Comparison of ENCODE assay signal across 5 fruit fly cellular contexts in the genomic region with DNA sequence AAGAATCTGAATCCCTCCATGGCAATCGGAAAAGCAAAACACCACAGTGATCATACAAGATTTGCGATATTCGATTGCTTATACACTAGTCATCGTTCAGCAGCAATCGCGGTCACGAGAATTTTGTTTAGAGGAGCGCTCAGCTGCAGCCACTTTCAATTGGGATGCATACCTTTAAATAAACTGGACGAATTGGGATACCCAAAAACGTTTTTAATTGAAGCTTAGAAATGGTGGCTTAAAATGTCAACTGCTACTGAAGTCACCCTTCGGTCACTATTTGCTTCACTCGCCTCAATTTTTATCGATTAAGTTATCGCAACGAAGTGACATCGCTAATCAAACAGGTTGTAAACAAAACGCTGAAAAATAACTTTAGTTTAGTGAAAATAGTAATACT.
TF ChIP-seq lines count a peak whose summit lies in the region.

A gene (minus strand): TSS at position 53 of the 400 bp plus-strand sequence.
A gene (plus strand): TSS at position 302 of the 400 bp plus-strand sequence.

TF ChIP-seq in whole organism, adult, 20 proteins besides CTCF, POLR2A, EP300 and RAD21 (continued from another document):
- no peak for TF ChIP-seq cic (GFP tag; optimal IDR thresholded peaks at IDR 0.05; lab: Kevin White, UChicago)
- peak; percentile 34 for TF ChIP-seq CG14711 (tag; optimal IDR thresholded peaks at IDR 0.05; lab: Kevin White, UChicago)
- TF ChIP-seq pad (GFP tag; optimal IDR thresholded peaks at IDR 0.05; lab: Kevin White, UChicago): peak; percentile 49

TF ChIP-seq in whole organism, embryonic, 481 proteins besides CTCF, POLR2A, EP300 and RAD21 (continued from another document and continues in another):
- no peak for TF ChIP-seq chif (GFP tag; optimal IDR thresholded peaks at IDR 0.05; lab: Kevin White, UChicago)
- peak; percentile 22 for TF ChIP-seq MESR4 (GFP tag; optimal IDR thresholded peaks at IDR 0.05; lab: Kevin White, UChicago)
- TF ChIP-seq pb (GFP tag; optimal IDR thresholded peaks at IDR 0.05; lab: Kevin White, UChicago): peak; percentile 52
- TF ChIP-seq btn (GFP tag; optimal IDR thresholded peaks at IDR 0.05; lab: Kevin White, UChicago): peak; percentile 22
- peak; percentile 90 for TF ChIP-seq CHES-1-like (GFP tag; optimal IDR thresholded peaks at IDR 0.05; lab: Kevin White, UChicago)
- peak; percentile 43 for TF ChIP-seq her (GFP tag; optimal IDR thresholded peaks at IDR 0.05; lab: Kevin White, UChicago)
- TF ChIP-seq Vsx1 (GFP tag; optimal IDR thresholded peaks at IDR 0.05; lab: Kevin White, UChicago): no peak
- TF ChIP-seq HHEX (GFP tag; optimal IDR thresholded peaks at IDR 0.05; lab: Kevin White, UChicago): peak; percentile 36
- TF ChIP-seq D (optimal IDR thresholded peaks at IDR 0.05; lab: Kevin White, UChicago): no peak
- TF ChIP-seq D (GFP tag; optimal IDR thresholded peaks at IDR 0.05; lab: Kevin White, UChicago): no peak
- no peak for TF ChIP-seq CG13894 (tag; optimal IDR thresholded peaks at IDR 0.05; lab: Kevin White, UChicago)
- TF ChIP-seq sr (GFP tag; IDR thresholded peaks at IDR 0.05; lab: Robert Waterston, UW): no peak
- peak; percentile 41 for TF ChIP-seq dmrt11E (tag; optimal IDR thresholded peaks at IDR 0.05; lab: Kevin White, UChicago)
- peak; percentile 63 for TF ChIP-seq chn (GFP tag; optimal IDR thresholded peaks at IDR 0.05; lab: Kevin White, UChicago)
- peak; percentile 44 for TF ChIP-seq Dad (GFP tag; optimal IDR thresholded peaks at IDR 0.05; lab: Kevin White, UChicago)
- TF ChIP-seq lab (GFP tag; optimal IDR thresholded peaks at IDR 0.05; lab: Kevin White, UChicago): no peak
- no peak for TF ChIP-seq br (optimal IDR thresholded peaks at IDR 0.05; lab: Kevin White, UChicago)
- TF ChIP-seq Camta (GFP tag; optimal IDR thresholded peaks at IDR 0.05; lab: Kevin White, UChicago): peak; percentile 67
- peak; percentile 83 for TF ChIP-seq nmo (GFP tag; optimal IDR thresholded peaks at IDR 0.05; lab: Kevin White, UChicago)
- TF ChIP-seq lola (GFP tag; optimal IDR thresholded peaks at IDR 0.05; lab: Kevin White, UChicago): peak in 1 of 3 experiments; percentile 26
- no peak for TF ChIP-seq h (optimal IDR thresholded peaks at IDR 0.05; lab: Kevin White, UChicago)
- peak; percentile 79 for TF ChIP-seq hbn (GFP tag; IDR thresholded peaks at IDR 0.05; lab: Robert Waterston, UW; ENCODE audit: partially characterized antibody)
- no peak for TF ChIP-seq CG11093 (GFP tag; IDR thresholded peaks at IDR 0.05; lab: Robert Waterston, UW)
- peak; percentile 14 to 75 for TF ChIP-seq tll (GFP tag; optimal IDR thresholded peaks at IDR 0.05; lab: Kevin White, UChicago)
- TF ChIP-seq CG4617 (GFP tag; optimal IDR thresholded peaks at IDR 0.05; lab: Kevin White, UChicago; ENCODE audit: borderline replicate concordance): peak; percentile 85
- peak; percentile 36 for TF ChIP-seq tin (GFP tag; optimal IDR thresholded peaks at IDR 0.05; lab: Kevin White, UChicago)
- no peak for TF ChIP-seq CG31224 (GFP tag; IDR thresholded peaks at IDR 0.05; lab: Robert Waterston, UW)
- TF ChIP-seq YL-1 (GFP tag; optimal IDR thresholded peaks at IDR 0.05; lab: Kevin White, UChicago): no peak
- peak; percentile 74 for TF ChIP-seq inv (GFP tag; IDR thresholded peaks at IDR 0.05; lab: Robert Waterston, UW; ENCODE audit: partially characterized antibody)
- peak; percentile 25; the same call in 1 of the 2 replicates for TF ChIP-seq wdn (GFP tag; IDR thresholded peaks at IDR 0.05; lab: Robert Waterston, UW)

TF ChIP-seq in whole organism, prepupa, 60 proteins besides CTCF, POLR2A, EP300 and RAD21 (continued from another document):
- TF ChIP-seq CG8632 (GFP tag; optimal IDR thresholded peaks at IDR 0.05; lab: Kevin White, UChicago) (no peak), CG1621 (tag; optimal IDR thresholded peaks at IDR 0.05; lab: Kevin White, UChicago) (peak; percentile 7), eg (GFP tag; IDR thresholded peaks at IDR 0.05; lab: Robert Waterston, UW) (0 out of 3 replicates have a peak, but pooled peaks have one; percentile 23), CG9139 (GFP tag; optimal IDR thresholded peaks at IDR 0.05; lab: Kevin White, UChicago) (no peak), Eip75B (GFP tag; optimal IDR thresholded peaks at IDR 0.05; lab: Kevin White, UChicago) (peak; percentile 43), CG3032 (tag; optimal IDR thresholded peaks at IDR 0.05; lab: Kevin White, UChicago) (peak; percentile 60), CG31627 (GFP tag; optimal IDR thresholded peaks at IDR 0.05; lab: Kevin White, UChicago) (peak; percentile 56), CG6808 (GFP tag; optimal IDR thresholded peaks at IDR 0.05; lab: Kevin White, UChicago) (no peak), Hr39 (GFP tag; optimal IDR thresholded peaks at IDR 0.05; lab: Kevin White, UChicago) (peak; percentile 45), CG7368 (GFP tag; optimal IDR thresholded peaks at IDR 0.05; lab: Kevin White, UChicago) (no peak), esn (GFP tag; optimal IDR thresholded peaks at IDR 0.05; lab: Kevin White, UChicago) (peak; percentile 60), achi (GFP tag; optimal IDR thresholded peaks at IDR 0.05; lab: Kevin White, UChicago) (no peak), fd59A (GFP tag; optimal IDR thresholded peaks at IDR 0.05; lab: Kevin White, UChicago) (no peak), topi (GFP tag; optimal IDR thresholded peaks at IDR 0.05; lab: Kevin White, UChicago) (peak; percentile 49), CG16779 (tag; optimal IDR thresholded peaks at IDR 0.05; lab: Kevin White, UChicago) (no peak), Sox14 (GFP tag; optimal IDR thresholded peaks at IDR 0.05; lab: Kevin White, UChicago) (peak; percentile 36), Smox (GFP tag; optimal IDR thresholded peaks at IDR 0.05; lab: Kevin White, UChicago) (no peak), Sox15 (GFP tag; optimal IDR thresholded peaks at IDR 0.05; lab: Kevin White, UChicago) (peak; percentile 15), Gug (GFP tag; IDR thresholded peaks at IDR 0.05; lab: Robert Waterston, UW) (no peak), lz (GFP tag; optimal IDR thresholded peaks at IDR 0.05; lab: Kevin White, UChicago) (peak; percentile 50), Ets21C (GFP tag; optimal IDR thresholded peaks at IDR 0.05; lab: Kevin White, UChicago) (no peak), CG4318 (GFP tag; optimal IDR thresholded peaks at IDR 0.05; lab: Kevin White, UChicago) (no peak)

TF ChIP-seq in whole organism, pupa, 21 proteins besides CTCF, POLR2A, EP300 and RAD21 (continued from another document):
- TF ChIP-seq gl (tag; optimal IDR thresholded peaks at IDR 0.05; lab: Kevin White, UChicago) (no peak), Snoo (tag; optimal IDR thresholded peaks at IDR 0.05; lab: Kevin White, UChicago) (peak; percentile 37)

TF ChIP-seq in whole organism, wandering third instar larva, 38 proteins besides CTCF, POLR2A, EP300 and RAD21 (continued from another document):
- TF ChIP-seq lola (GFP tag; optimal IDR thresholded peaks at IDR 0.05; lab: Kevin White, UChicago): no peak
- TF ChIP-seq brk (GFP tag; optimal IDR thresholded peaks at IDR 0.05; lab: Kevin White, UChicago): no peak
- no peak for TF ChIP-seq Hnf4 (GFP tag; optimal IDR thresholded peaks at IDR 0.05; lab: Kevin White, UChicago)
- no peak for TF ChIP-seq GATAd (GFP tag; optimal IDR thresholded peaks at IDR 0.05; lab: Kevin White, UChicago)
- peak; percentile 66 for TF ChIP-seq rgr (GFP tag; optimal IDR thresholded peaks at IDR 0.05; lab: Kevin White, UChicago)
- peak; percentile 8 for TF ChIP-seq CG9705 (GFP tag; optimal IDR thresholded peaks at IDR 0.05; lab: Kevin White, UChicago)
- no peak for TF ChIP-seq Myc (optimal IDR thresholded peaks at IDR 0.05; lab: Kevin White, UChicago)
- no peak for TF ChIP-seq Dif (GFP tag; optimal IDR thresholded peaks at IDR 0.05; lab: Kevin White, UChicago; ENCODE audit: partially characterized antibody)
- no peak for TF ChIP-seq Dfd (GFP tag; optimal IDR thresholded peaks at IDR 0.05; lab: Kevin White, UChicago)
- peak; percentile 42 for TF ChIP-seq Sp1 (GFP tag; optimal IDR thresholded peaks at IDR 0.05; lab: Kevin White, UChicago)
- no peak for TF ChIP-seq tai (GFP tag; optimal IDR thresholded peaks at IDR 0.05; lab: Kevin White, UChicago)
- no peak for TF ChIP-seq sage (GFP tag; optimal IDR thresholded peaks at IDR 0.05; lab: Kevin White, UChicago)
- peak; percentile 55 for TF ChIP-seq ey (GFP tag; optimal IDR thresholded peaks at IDR 0.05; lab: Kevin White, UChicago)
- no peak for TF ChIP-seq Mio (GFP tag; optimal IDR thresholded peaks at IDR 0.05; lab: Kevin White, UChicago)
- TF ChIP-seq dsf (GFP tag; optimal IDR thresholded peaks at IDR 0.05; lab: Kevin White, UChicago; ENCODE audit: borderline replicate concordance): no peak
- TF ChIP-seq Jra (GFP tag; optimal IDR thresholded peaks at IDR 0.05; lab: Kevin White, UChicago): peak; percentile 42
- no peak for TF ChIP-seq N (GFP tag; optimal IDR thresholded peaks at IDR 0.05; lab: Kevin White, UChicago)
- TF ChIP-seq sv (GFP tag; optimal IDR thresholded peaks at IDR 0.05; lab: Kevin White, UChicago): peak; percentile 17
